Fruit fly (Drosophila melanogaster) whole organism, pupa: ENCODE measurements around the gene CG5853.

Source experiments
- CG17806 ChIP-seq: fragments of 200-800 bp; sonication (Bioruptor generic); optimal IDR thresholded peaks from 2 replicates; lab custom pipeline; 2018; ENCODE audit warnings: missing biosample characterization, mild to moderate bottlenecking, missing genetic modification characterization, moderate library complexity
- CG4496 ChIP-seq: fragments of 200-800 bp; sonication (Bioruptor generic); IDR thresholded peaks from 3 replicates; pipeline ENCODE4 v1.3.6; 2022; ENCODE audit warnings: missing biosample characterization, missing genetic modification characterization
- CG8301 ChIP-seq: fragments of 200-800 bp; sonication (Bioruptor generic); optimal IDR thresholded peaks from 2 replicates; lab custom pipeline; 2018; ENCODE audit warnings: missing biosample characterization, mild to moderate bottlenecking, missing genetic modification characterization

DNA sequence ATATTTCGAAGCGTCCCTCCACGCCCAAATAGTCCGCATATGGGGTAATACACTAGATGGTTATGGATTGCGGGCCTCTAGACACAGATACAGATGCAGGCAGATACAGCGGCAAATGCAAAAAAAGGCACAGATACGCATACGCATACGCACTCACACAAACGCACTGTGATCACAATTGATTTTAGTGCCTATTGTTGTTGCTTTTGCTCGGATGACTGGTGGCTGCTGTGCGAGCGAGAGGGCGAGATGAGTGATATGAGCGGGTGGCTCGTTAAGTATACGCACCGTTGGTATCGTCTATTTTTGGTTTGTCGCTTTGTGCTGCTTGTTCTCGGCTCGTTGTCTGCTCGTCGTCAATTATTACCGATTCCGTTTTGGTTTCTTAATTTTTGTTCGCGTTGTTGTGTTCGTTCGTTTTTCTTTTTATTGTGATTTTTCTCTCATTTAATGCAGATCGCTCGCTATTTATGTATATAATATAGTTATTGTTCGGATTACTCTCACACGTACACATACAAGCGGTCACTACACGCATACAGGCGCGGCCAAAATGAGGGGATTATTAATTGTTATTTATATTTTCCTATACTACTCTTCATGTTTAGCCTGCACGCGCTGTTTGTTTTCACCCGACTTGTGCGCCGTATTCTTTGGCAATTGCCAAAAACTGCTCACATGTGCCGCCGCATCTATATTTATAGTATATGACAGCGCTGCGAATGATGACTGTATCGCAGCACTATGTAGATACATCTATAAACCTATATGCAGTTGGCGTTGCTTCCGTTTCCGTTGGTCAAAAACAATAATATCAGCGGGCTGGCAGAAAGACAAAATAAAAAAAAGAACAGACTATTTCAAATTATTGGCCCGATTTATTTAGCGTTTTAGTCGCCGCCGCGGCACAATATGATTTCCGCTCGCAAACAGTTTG is 39.9 kb downstream of the CG5853 start:
- TF ChIP-seq CG4496 (GFP tag; lab: Robert Waterston, UW), result peak; percentile 60
- no peak for TF ChIP-seq CG17806
- TF ChIP-seq CG8301 (tag; lab: Kevin White, UChicago), result no peak
